Worm (Caenorhabditis elegans) whole organism, L1 larva: ENCODE results near the gene R04B3.1.

Source experiments
- aha-1 ChIP-seq: fragments of 150-350 bp; optimal IDR thresholded peaks from 2 replicates; lab custom pipeline; 2014; ENCODE audit warnings: missing biosample characterization, missing genetic modification characterization
- alr-1 ChIP-seq: fragments of 200-800 bp; sonication (Bioruptor generic); optimal IDR thresholded peaks from 2 replicates; lab custom pipeline; 2018; ENCODE audit warnings: borderline replicate concordance, mild to moderate bottlenecking, missing genetic modification characterization, missing compliant biosample characterization
- ama-1 ChIP-seq: fragments of 150-350 bp; optimal IDR thresholded peaks from 2 replicates; lab custom pipeline; 2014
- elt-2 ChIP-seq: sonication (generic microtip); optimal IDR thresholded peaks from 2 replicates; lab custom pipeline; 2016; ENCODE audit warnings: missing genetic modification characterization, mild to moderate bottlenecking, inconsistent platforms, missing compliant biosample characterization, missing genetic modification reagents
- irx-1 ChIP-seq: sonication (generic microtip); optimal IDR thresholded peaks from 2 replicates; lab custom pipeline; 2016; ENCODE audit warnings: missing genetic modification characterization, missing compliant biosample characterization
- jun-1 ChIP-seq: fragments of 150-350 bp; optimal IDR thresholded peaks from 2 replicates; lab custom pipeline; 2014; ENCODE audit warnings: missing biosample characterization, missing genetic modification reagents, missing genetic modification characterization
- lin-35 ChIP-seq, 2 experiments: fragments of 150-350 bp; optimal IDR thresholded peaks; 2 replicates each; lab custom pipeline; 2014; ENCODE audit warnings: missing biosample characterization in 2 of 2, missing genetic modification characterization in 2 of 2, missing genetic modification reagents in 2 of 2
- lsy-2 ChIP-seq, 2 experiments: fragments of 150-350 bp; optimal IDR thresholded peaks; 2 replicates each; lab custom pipeline; 2014; ENCODE audit warnings: missing biosample characterization in 2 of 2, missing genetic modification characterization in 2 of 2
- mdl-1 ChIP-seq, 2 experiments: fragments of 150-350 bp; optimal IDR thresholded peaks; 2 replicates each; lab custom pipeline; 2014 to 2017; ENCODE audit warnings: missing biosample characterization in 2 of 2, missing genetic modification characterization in 2 of 2, inconsistent platforms in 1 of 2
- tbx-2 ChIP-seq: sonication (generic microtip); optimal IDR thresholded peaks from 2 replicates; lab custom pipeline; 2016; ENCODE audit warnings: missing genetic modification characterization, missing compliant biosample characterization
- unc-62 ChIP-seq: fragments of 150-350 bp; optimal IDR thresholded peaks from 2 replicates; lab custom pipeline; 2014; ENCODE audit warnings: missing biosample characterization, missing genetic modification reagents, missing genetic modification characterization
- unc-86 ChIP-seq: sonication (generic microtip); optimal IDR thresholded peaks from 2 replicates; lab custom pipeline; 2016; ENCODE audit warnings: missing genetic modification characterization, missing compliant biosample characterization
- zag-1 ChIP-seq: fragments of 150-350 bp; optimal IDR thresholded peaks from 2 replicates; lab custom pipeline; 2014; ENCODE audit warnings: missing biosample characterization, missing genetic modification characterization

ce11 chrX:2461742-2462141, 9.5 kb downstream of the R04B3.1 start:
- no peak for TF ChIP-seq lsy-2 (tag; optimal IDR thresholded peaks at IDR 0.05; lab: Kevin White, UChicago)
- TF ChIP-seq lin-35 (GFP tag; optimal IDR thresholded peaks at IDR 0.05; lab: Kevin White, UChicago) = no peak
- TF ChIP-seq jun-1 (tag; lab: Kevin White, UChicago) = no peak
- no peak for TF ChIP-seq unc-86 (tag; lab: Kevin White, UChicago)
- TF ChIP-seq tbx-2 (tag; lab: Kevin White, UChicago) = no peak
- TF ChIP-seq irx-1 = no peak
- TF ChIP-seq unc-62 = no peak
- TF ChIP-seq alr-1 = no peak
- no peak for TF ChIP-seq elt-2 (tag; lab: Kevin White, UChicago)
- no peak for TF ChIP-seq ama-1 (lab: Kevin White, UChicago)
- TF ChIP-seq mdl-1 (tag; optimal IDR thresholded peaks at IDR 0.05; lab: Kevin White, UChicago) = no peak
- no peak for TF ChIP-seq aha-1 (tag; lab: Kevin White, UChicago)
- no peak for TF ChIP-seq zag-1 (tag; lab: Kevin White, UChicago)
